Worm (Caenorhabditis elegans) whole organism, L1 larva: ENCODE results near the gene moa-2.

Experiments
- C04F5.9 ChIP-seq: sonication (generic microtip); optimal IDR thresholded peaks from 2 replicates; lab custom pipeline; 2016; ENCODE audit warnings: missing genetic modification characterization, missing compliant biosample characterization
- alr-1 ChIP-seq: fragments of 200-800 bp; sonication (Bioruptor generic); optimal IDR thresholded peaks from 2 replicates; lab custom pipeline; 2018; ENCODE audit warnings: borderline replicate concordance, mild to moderate bottlenecking, missing genetic modification characterization, missing compliant biosample characterization
- aly-2 ChIP-seq: fragments of 150-350 bp; optimal IDR thresholded peaks from 2 replicates; lab custom pipeline; 2014; ENCODE audit warnings: missing biosample characterization, missing genetic modification characterization
- ama-1 ChIP-seq: fragments of 150-350 bp; optimal IDR thresholded peaks from 2 replicates; lab custom pipeline; 2014
- blmp-1 ChIP-seq: fragments of 150-350 bp; optimal IDR thresholded peaks from 2 replicates; lab custom pipeline; 2014; ENCODE audit warnings: missing biosample characterization, missing genetic modification characterization
- ceh-90 ChIP-seq: sonication (generic microtip); optimal IDR thresholded peaks from 2 replicates; lab custom pipeline; 2016; ENCODE audit warnings: missing genetic modification characterization, missing compliant biosample characterization
- ces-1 ChIP-seq: fragments of 150-350 bp; optimal IDR thresholded peaks from 2 replicates; lab custom pipeline; 2014; ENCODE audit warnings: missing biosample characterization, missing genetic modification reagents, missing genetic modification characterization
- dsc-1 ChIP-seq: sonication (generic microtip); optimal IDR thresholded peaks from 2 replicates; lab custom pipeline; 2016; ENCODE audit warnings: mild to moderate bottlenecking, missing genetic modification characterization, missing compliant biosample characterization
- efl-1 ChIP-seq, 4 experiments: fragments of 150-350 bp; optimal IDR thresholded peaks in 3 of 4; peaks in 1 of 4; 1 replicate in 1 of 4; 2 replicates in 3 of 4; lab custom pipeline; 2014; ENCODE audit warnings: missing biosample characterization in 2 of 4, missing genetic modification characterization in 2 of 4, missing genetic modification reagents in 2 of 4
- egl-13 ChIP-seq: sonication (generic microtip); optimal IDR thresholded peaks from 2 replicates; lab custom pipeline; 2016; ENCODE audit warnings: missing genotype, missing genetic modification reagents, missing genetic modification characterization, missing compliant biosample characterization
- egl-27 ChIP-seq, 2 experiments: fragments of 150-350 bp in 1 of 2; sonication (generic microtip); optimal IDR thresholded peaks; 3 replicates each; lab custom pipeline; 2017 to 2018; ENCODE audit warnings: missing biosample characterization in 2 of 2, missing genetic modification characterization in 2 of 2, missing genetic modification reagents in 2 of 2
- elt-2 ChIP-seq: sonication (generic microtip); optimal IDR thresholded peaks from 2 replicates; lab custom pipeline; 2016; ENCODE audit warnings: missing genetic modification characterization, mild to moderate bottlenecking, inconsistent platforms, missing compliant biosample characterization, missing genetic modification reagents
- ets-5 ChIP-seq: fragments of 200-800 bp; sonication (Bioruptor generic); IDR thresholded peaks from 2 replicates; pipeline ENCODE4 v1.3.6; 2022; ENCODE audit warnings: missing genetic modification characterization, missing compliant biosample characterization
- fkh-10 ChIP-seq: sonication (generic microtip); optimal IDR thresholded peaks from 2 replicates; lab custom pipeline; 2017; ENCODE audit warnings: missing biosample characterization, missing genetic modification reagents, missing genetic modification characterization
- fkh-4 ChIP-seq: sonication (generic microtip); optimal IDR thresholded peaks from 2 replicates; lab custom pipeline; 2016; ENCODE audit warnings: missing compliant biosample characterization, missing genetic modification characterization, borderline replicate concordance
- fos-1 ChIP-seq: fragments of 150-350 bp; optimal IDR thresholded peaks from 2 replicates; lab custom pipeline; 2014; ENCODE audit warnings: missing biosample characterization, missing genetic modification characterization
- grh-1 ChIP-seq: fragments of 200-800 bp; sonication (Bioruptor generic); IDR thresholded peaks from 2 replicates; pipeline ENCODE4 v1.3.6; 2022; ENCODE audit warnings: missing genetic modification reagents, missing genetic modification characterization, missing compliant biosample characterization
- hlh-4 ChIP-seq: sonication (generic microtip); optimal IDR thresholded peaks from 2 replicates; lab custom pipeline; 2016; ENCODE audit warnings: mild to moderate bottlenecking, missing genetic modification characterization, missing compliant biosample characterization
- lin-14 ChIP-seq: fragments of 200-800 bp; sonication (Bioruptor generic); optimal IDR thresholded peaks from 2 replicates; lab custom pipeline; 2018; ENCODE audit warnings: mild to moderate bottlenecking, missing genetic modification characterization, moderate library complexity, missing compliant biosample characterization
- lin-15B ChIP-seq: fragments of 150-350 bp; sonication (generic microtip); optimal IDR thresholded peaks from 3 replicates; lab custom pipeline; 2014; ENCODE audit warnings: missing biosample characterization, missing genetic modification characterization
- lin-35 ChIP-seq, 2 experiments: fragments of 150-350 bp; optimal IDR thresholded peaks; 2 replicates each; lab custom pipeline; 2014; ENCODE audit warnings: missing biosample characterization in 2 of 2, missing genetic modification characterization in 2 of 2, missing genetic modification reagents in 2 of 2
- lsy-2 ChIP-seq, 2 experiments: fragments of 150-350 bp; optimal IDR thresholded peaks; 2 replicates each; lab custom pipeline; 2014; ENCODE audit warnings: missing biosample characterization in 2 of 2, missing genetic modification characterization in 2 of 2
- mef-2 ChIP-seq: fragments of 150-350 bp; optimal IDR thresholded peaks from 2 replicates; lab custom pipeline; 2014; ENCODE audit warnings: missing biosample characterization, missing genetic modification characterization
- nhr-12 ChIP-seq: sonication (generic microtip); optimal IDR thresholded peaks from 2 replicates; lab custom pipeline; 2017; ENCODE audit warnings: missing biosample characterization, missing genetic modification characterization
- nhr-20 ChIP-seq: sonication (generic microtip); optimal IDR thresholded peaks from 2 replicates; lab custom pipeline; 2016; ENCODE audit warnings: mild to moderate bottlenecking, missing genetic modification characterization, missing compliant biosample characterization
- nhr-28 ChIP-seq: fragments of 150-350 bp; optimal IDR thresholded peaks from 2 replicates; lab custom pipeline; 2014; ENCODE audit warnings: missing biosample characterization, missing genetic modification characterization
- nhr-71 ChIP-seq: sonication (generic microtip); optimal IDR thresholded peaks from 2 replicates; lab custom pipeline; 2016; ENCODE audit warnings: mild to moderate bottlenecking, missing genetic modification characterization, moderate library complexity, missing compliant biosample characterization
- nhr-76 ChIP-seq: sonication (generic microtip); optimal IDR thresholded peaks from 2 replicates; lab custom pipeline; 2017; ENCODE audit warnings: missing biosample characterization, missing genetic modification characterization
- nhr-90 ChIP-seq: sonication (generic microtip); optimal IDR thresholded peaks from 2 replicates; lab custom pipeline; 2016; ENCODE audit warnings: mild to moderate bottlenecking, missing genetic modification characterization, missing compliant biosample characterization; ENCODE audit not compliant: poor library complexity
- pax-3 ChIP-seq: fragments of 200-800 bp; sonication (Bioruptor generic); optimal IDR thresholded peaks from 2 replicates; lab custom pipeline; 2018; ENCODE audit warnings: mild to moderate bottlenecking, missing genetic modification characterization, moderate library complexity, missing compliant biosample characterization
- skn-1 ChIP-seq: fragments of 150-350 bp; optimal IDR thresholded peaks from 2 replicates; lab custom pipeline; 2014; ENCODE audit warnings: missing biosample characterization, missing genetic modification characterization
- snpc-4 ChIP-seq: fragments of 150-350 bp; optimal IDR thresholded peaks from 2 replicates; lab custom pipeline; 2014; ENCODE audit warnings: missing biosample characterization, missing genetic modification characterization
- snu-23 ChIP-seq: sonication (generic microtip); optimal IDR thresholded peaks from 2 replicates; lab custom pipeline; 2016; ENCODE audit warnings: missing genetic modification characterization, missing compliant biosample characterization
- sptf-1 ChIP-seq: fragments of 150-350 bp; optimal IDR thresholded peaks from 2 replicates; lab custom pipeline; 2014; ENCODE audit warnings: missing biosample characterization, missing genetic modification characterization
- sup-37 ChIP-seq: fragments of 200-800 bp; sonication (Bioruptor generic); optimal IDR thresholded peaks from 2 replicates; lab custom pipeline; 2018; ENCODE audit warnings: mild to moderate bottlenecking, missing genetic modification characterization, missing compliant biosample characterization
- swsn-7 ChIP-seq: sonication (generic microtip); optimal IDR thresholded peaks from 2 replicates; lab custom pipeline; 2016; ENCODE audit warnings: missing genetic modification characterization, missing compliant biosample characterization
- unc-30 ChIP-seq: sonication (generic microtip); optimal IDR thresholded peaks from 2 replicates; lab custom pipeline; 2017; ENCODE audit warnings: missing biosample characterization, missing genetic modification characterization
- unc-62 ChIP-seq: fragments of 150-350 bp; optimal IDR thresholded peaks from 2 replicates; lab custom pipeline; 2014; ENCODE audit warnings: missing biosample characterization, missing genetic modification reagents, missing genetic modification characterization
- vab-15 ChIP-seq: sonication (generic microtip); optimal IDR thresholded peaks from 2 replicates; lab custom pipeline; 2017; ENCODE audit warnings: missing genotype, mild to moderate bottlenecking, missing genetic modification characterization, missing compliant biosample characterization
- zag-1 ChIP-seq: fragments of 150-350 bp; optimal IDR thresholded peaks from 2 replicates; lab custom pipeline; 2014; ENCODE audit warnings: missing biosample characterization, missing genetic modification characterization
- zip-4 ChIP-seq: fragments of 200-800 bp; sonication (Bioruptor generic); optimal IDR thresholded peaks from 2 replicates; lab custom pipeline; 2018; ENCODE audit warnings: mild to moderate bottlenecking, missing genetic modification characterization, moderate library complexity, missing compliant biosample characterization
- ztf-11 ChIP-seq, 2 experiments: sonication (generic microtip); optimal IDR thresholded peaks; 2 replicates each; lab custom pipeline; 2016 to 2017; ENCODE audit warnings: missing genetic modification characterization in 2 of 2, missing biosample characterization in 1 of 2, missing compliant biosample characterization in 1 of 2

Gene moa-2

DNA sequence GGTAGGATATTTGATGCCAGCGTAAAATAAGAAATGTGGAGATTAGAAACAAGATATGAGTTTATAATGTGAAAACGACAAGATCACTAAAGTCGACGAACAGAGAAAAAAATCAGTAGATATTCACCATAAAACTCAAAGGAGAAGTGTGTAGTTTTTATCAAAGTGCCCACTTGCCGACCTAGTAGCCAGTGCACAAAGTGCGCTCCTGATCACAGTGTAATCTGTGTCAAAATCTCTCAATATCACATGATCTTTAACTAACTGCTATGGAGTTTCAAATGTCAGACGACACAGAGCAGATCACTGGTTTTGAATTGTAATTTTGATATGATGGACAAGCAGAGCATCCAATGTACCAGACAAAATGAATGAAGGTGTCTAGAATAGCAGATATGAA is 21.6 kb upstream of the moa-2 start:
- TF ChIP-seq fkh-10 (GFP tag; lab: Kevin White, UChicago) (no peak), hlh-4 (tag; lab: Kevin White, UChicago) (no peak), nhr-71 (peak; percentile 13), blmp-1 (no peak), ces-1 (no peak), fkh-4 (tag; lab: Kevin White, UChicago) (no peak), egl-27 (tag; optimal IDR thresholded peaks at IDR 0.05; lab: Kevin White, UChicago) (no peak), nhr-28 (tag; lab: Kevin White, UChicago) (no peak), pax-3 (no peak), swsn-7 (tag; lab: Kevin White, UChicago) (no peak), unc-62 (no peak), ets-5 (GFP tag; lab: Robert Waterston, UW) (no peak), ama-1 (lab: Kevin White, UChicago) (no peak), C04F5.9 (no peak), aly-2 (no peak), lin-15B (tag; lab: Kevin White, UChicago) (no peak), fos-1 (no peak), alr-1 (tag; lab: Kevin White, UChicago) (no peak), vab-15 (tag; lab: Kevin White, UChicago) (no peak), sup-37 (GFP tag; lab: Kevin White, UChicago) (no peak), sptf-1 (no peak), snu-23 (GFP tag; lab: Kevin White, UChicago) (peak; percentile 4), dsc-1 (tag; lab: Kevin White, UChicago) (no peak), ceh-90 (tag; lab: Kevin White, UChicago) (no peak), lin-14 (GFP tag; lab: Kevin White, UChicago) (peak; percentile 26), snpc-4 (tag; lab: Kevin White, UChicago) (no peak)

DNA sequence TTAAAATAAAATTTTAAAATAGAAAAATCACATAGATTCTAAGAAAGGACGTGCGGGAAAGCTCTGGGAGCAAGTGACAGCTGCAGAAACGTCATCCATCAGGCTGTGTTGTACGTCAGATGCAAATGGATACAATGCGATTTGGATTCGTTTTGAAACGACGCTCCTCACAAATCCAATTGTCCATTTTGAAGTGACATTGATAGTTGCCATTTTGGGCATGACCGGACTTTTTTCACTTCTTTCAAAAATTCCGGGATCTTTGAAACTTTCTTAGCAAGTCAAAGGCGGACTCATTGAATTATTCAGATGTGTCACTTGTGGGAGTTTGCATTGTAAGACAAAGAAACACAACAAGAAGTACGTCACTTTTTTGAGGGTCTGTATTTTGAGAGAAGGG is 20.2 kb upstream of the moa-2 start:
- TF ChIP-seq fkh-10 (GFP tag; lab: Kevin White, UChicago) (peak; percentile 78), efl-1 (optimal IDR thresholded peaks at IDR 0.05; lab: Kevin White, UChicago) (no peak), efl-1 (GFP tag; optimal IDR thresholded peaks at IDR 0.05 in 1 of 2; lab: Kevin White, UChicago) (peak in 1 of 2 experiments; percentile 39), zip-4 (no peak), nhr-71 (peak; percentile 2), lin-14 (GFP tag; lab: Kevin White, UChicago) (peak; percentile 68), nhr-28 (tag; lab: Kevin White, UChicago) (no peak)

DNA sequence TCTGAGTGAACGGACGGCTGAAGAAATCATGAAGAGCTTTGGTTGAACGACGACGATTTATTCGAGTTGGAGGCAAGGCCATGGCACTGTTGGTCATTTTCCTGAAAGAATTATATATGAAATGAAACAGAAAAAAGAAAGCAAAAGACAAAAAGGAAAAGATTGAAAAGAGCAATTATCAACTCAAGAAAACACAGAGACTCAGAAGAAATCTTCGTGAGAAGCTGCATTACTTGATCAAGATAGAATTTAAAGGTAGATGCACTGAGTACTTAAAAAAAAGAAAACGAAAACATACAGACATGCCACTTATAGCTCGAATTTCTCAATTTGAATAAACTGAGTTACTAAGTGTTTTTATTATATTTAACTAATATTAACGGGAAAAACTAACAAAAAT is 19.7 kb upstream of the moa-2 start, which contains the start of gene cpna-5:
Gene cpna-5 (minus strand): TSS at position 101 of the 400 bp plus-strand sequence.
- no peak for TF ChIP-seq elt-2
- TF ChIP-seq grh-1 (GFP tag; lab: Robert Waterston, UW): no peak
- no peak for TF ChIP-seq mef-2
- TF ChIP-seq lin-35 (GFP tag; optimal IDR thresholded peaks at IDR 0.05; lab: Kevin White, UChicago): no peak
- no peak for TF ChIP-seq egl-27 (tag; optimal IDR thresholded peaks at IDR 0.05; lab: Kevin White, UChicago)
- TF ChIP-seq ets-5 (GFP tag; lab: Robert Waterston, UW): no peak
- no peak for TF ChIP-seq zag-1 (tag; lab: Kevin White, UChicago)
- TF ChIP-seq unc-30: no peak
- no peak for TF ChIP-seq skn-1 (tag; lab: Kevin White, UChicago)
- TF ChIP-seq nhr-76 (tag; lab: Kevin White, UChicago): no peak
- TF ChIP-seq egl-13 (tag; lab: Kevin White, UChicago): no peak
- TF ChIP-seq nhr-20: no peak
- no peak for TF ChIP-seq ztf-11 (tag; optimal IDR thresholded peaks at IDR 0.05; lab: Kevin White, UChicago)
- TF ChIP-seq nhr-90 (tag; lab: Kevin White, UChicago): no peak
- TF ChIP-seq snpc-4 (tag; lab: Kevin White, UChicago): no peak
- no peak for TF ChIP-seq lsy-2 (tag; optimal IDR thresholded peaks at IDR 0.05; lab: Kevin White, UChicago)
- no peak for TF ChIP-seq nhr-12 (tag; lab: Kevin White, UChicago)
